Worm (Caenorhabditis elegans) whole organism, mixed stage, embryonic: ENCODE measurements around the gene F14D2.5.

ENCODE experiments used
- M03D4.4 ChIP-seq: sonication (generic microtip); optimal IDR thresholded peaks from 2 replicates; lab custom pipeline; 2017; ENCODE audit warnings: mild to moderate bottlenecking, missing genetic modification characterization, missing compliant biosample characterization
- blmp-1 ChIP-seq: fragments of 150-350 bp; optimal IDR thresholded peaks from 2 replicates; lab custom pipeline; 2014; ENCODE audit warnings: missing biosample characterization, missing genetic modification characterization
- ces-1 ChIP-seq: fragments of 150-350 bp; optimal IDR thresholded peaks from 2 replicates; lab custom pipeline; 2014; ENCODE audit warnings: missing biosample characterization, missing genetic modification reagents, missing genetic modification characterization
- elt-1 ChIP-seq: sonication (generic microtip); optimal IDR thresholded peaks from 2 replicates; lab custom pipeline; 2017; ENCODE audit warnings: missing genetic modification characterization, mild to moderate bottlenecking, missing compliant biosample characterization, antibody characterized with exemption, moderate library complexity, borderline replicate concordance; ENCODE audit not compliant: insufficient read depth
- elt-3 ChIP-seq: fragments of 150-350 bp; optimal IDR thresholded peaks from 2 replicates; lab custom pipeline; 2014; ENCODE audit warnings: missing biosample characterization, missing genetic modification characterization
- ham-2 ChIP-seq: fragments of 200-800 bp; sonication (Bioruptor generic); optimal IDR thresholded peaks from 2 replicates; lab custom pipeline; 2018; ENCODE audit warnings: mild to moderate bottlenecking, missing genetic modification characterization, missing compliant biosample characterization
- mab-5 ChIP-seq: fragments of 150-350 bp; optimal IDR thresholded peaks from 2 replicates; lab custom pipeline; 2014; ENCODE audit warnings: missing biosample characterization, missing genetic modification characterization
- nhr-12 ChIP-seq: fragments of 150-350 bp; optimal IDR thresholded peaks from 2 replicates; lab custom pipeline; 2014; ENCODE audit warnings: missing biosample characterization, missing genetic modification characterization
- nhr-76 ChIP-seq: sonication (generic microtip); optimal IDR thresholded peaks from 2 replicates; lab custom pipeline; 2017; ENCODE audit warnings: missing biosample characterization, missing genetic modification characterization
- pha-4 ChIP-seq: fragments of 150-350 bp; optimal IDR thresholded peaks from 2 replicates; lab custom pipeline; 2018; ENCODE audit warnings: missing biosample characterization, missing genetic modification reagents, missing genetic modification characterization
- snpc-4 ChIP-seq: fragments of 150-350 bp; optimal IDR thresholded peaks from 2 replicates; lab custom pipeline; 2014; ENCODE audit warnings: missing biosample characterization, missing genetic modification characterization
- sptf-1 ChIP-seq: sonication (generic microtip); optimal IDR thresholded peaks from 2 replicates; lab custom pipeline; 2017; ENCODE audit warnings: mild to moderate bottlenecking, missing genetic modification characterization, moderate library complexity, missing compliant biosample characterization
- tbx-8 ChIP-seq: fragments of 200-800 bp; sonication (Bioruptor generic); optimal IDR thresholded peaks from 2 replicates; lab custom pipeline; 2018; ENCODE audit warnings: mild to moderate bottlenecking, missing genetic modification characterization, moderate library complexity, missing compliant biosample characterization
- unc-120 ChIP-seq: sonication (generic microtip); optimal IDR thresholded peaks from 2 replicates; lab custom pipeline; 2017; ENCODE audit warnings: missing genetic modification characterization, missing compliant biosample characterization; ENCODE audit not compliant: poor library complexity, severe bottlenecking
- unc-39 ChIP-seq: fragments of 150-350 bp; optimal IDR thresholded peaks from 2 replicates; lab custom pipeline; 2014; ENCODE audit warnings: missing biosample characterization, missing genetic modification characterization
- unc-62 ChIP-seq: fragments of 150-350 bp; optimal IDR thresholded peaks from 2 replicates; lab custom pipeline; 2014; ENCODE audit warnings: missing biosample characterization, missing genetic modification reagents, missing genetic modification characterization
- zip-8 ChIP-seq: fragments of 150-350 bp; optimal IDR thresholded peaks from 2 replicates; lab custom pipeline; 2014; ENCODE audit warnings: missing biosample characterization, missing genetic modification characterization
- ztf-11 ChIP-seq: fragments of 150-350 bp; optimal IDR thresholded peaks from 2 replicates; lab custom pipeline; 2014; ENCODE audit warnings: missing biosample characterization, missing genetic modification characterization

Gene F14D2.5

DNA sequence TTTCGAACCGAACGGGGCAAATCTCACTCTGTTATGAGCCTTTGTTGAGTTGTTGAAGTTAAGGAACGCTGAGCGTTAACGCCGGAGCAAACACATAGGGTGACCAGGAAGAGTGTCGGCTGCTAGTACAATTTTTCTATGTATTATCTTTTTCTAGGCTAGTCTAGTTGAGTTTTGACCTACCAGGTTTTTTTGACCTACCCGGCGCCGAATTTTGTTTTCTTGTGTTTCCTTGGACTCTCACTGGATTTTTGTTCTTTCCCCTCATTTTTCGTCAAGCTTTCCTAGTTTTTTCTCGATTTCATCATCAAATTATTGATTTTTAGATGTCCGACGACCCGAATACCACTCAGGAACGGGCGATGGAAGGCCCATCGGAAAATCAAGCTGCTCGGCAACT is 41.2 kb downstream of the F14D2.5 start, which contains the start of gene T06D4.1:
Gene T06D4.1, plus strand, starts transcription at position 321 of the 400 bp plus-strand sequence.
- TF ChIP-seq sptf-1 (tag; lab: Kevin White, UChicago) (no peak), unc-120 (no peak), ztf-11 (tag; lab: Kevin White, UChicago) (no peak), ces-1 (no peak), elt-1 (tag; lab: Kevin White, UChicago) (no peak)
- TF ChIP-seq, all 35 proteins: peak for 0

DNA sequence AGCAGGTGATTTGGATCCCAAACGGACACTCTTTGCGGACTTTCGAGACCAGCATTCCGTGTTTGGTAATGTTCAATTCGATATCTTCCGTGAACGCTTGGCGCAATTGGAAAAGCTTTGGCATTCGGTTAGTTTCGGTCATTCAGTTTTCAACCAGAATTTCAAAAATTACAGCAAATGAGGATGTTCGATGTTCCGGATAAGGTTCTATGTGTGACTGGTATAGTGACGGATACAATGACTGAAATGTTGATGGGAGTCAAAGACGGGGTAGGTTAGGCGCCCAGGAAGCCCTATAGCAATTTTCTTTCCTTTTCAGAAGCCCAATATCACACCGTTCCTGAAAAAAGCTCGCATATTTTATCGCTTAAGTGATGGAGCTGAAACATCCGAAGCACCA is 42.8 kb downstream of the F14D2.5 start:
- no peak for TF ChIP-seq unc-39
- no peak for TF ChIP-seq snpc-4
- no peak for TF ChIP-seq pha-4 (tag; lab: Kevin White, UChicago)
- no peak for TF ChIP-seq nhr-12 (tag; lab: Kevin White, UChicago)
- no peak for TF ChIP-seq blmp-1
- no peak for TF ChIP-seq unc-120
- no peak for TF ChIP-seq elt-3 (tag; lab: Kevin White, UChicago)
- no peak for TF ChIP-seq ztf-11 (tag; lab: Kevin White, UChicago)
- no peak for TF ChIP-seq ham-2 (GFP tag; lab: Kevin White, UChicago)
- TF ChIP-seq nhr-76 (tag; lab: Kevin White, UChicago) = no peak
- no peak for TF ChIP-seq mab-5 (tag; lab: Kevin White, UChicago)
- TF ChIP-seq, all 35 proteins: peak for 0

DNA sequence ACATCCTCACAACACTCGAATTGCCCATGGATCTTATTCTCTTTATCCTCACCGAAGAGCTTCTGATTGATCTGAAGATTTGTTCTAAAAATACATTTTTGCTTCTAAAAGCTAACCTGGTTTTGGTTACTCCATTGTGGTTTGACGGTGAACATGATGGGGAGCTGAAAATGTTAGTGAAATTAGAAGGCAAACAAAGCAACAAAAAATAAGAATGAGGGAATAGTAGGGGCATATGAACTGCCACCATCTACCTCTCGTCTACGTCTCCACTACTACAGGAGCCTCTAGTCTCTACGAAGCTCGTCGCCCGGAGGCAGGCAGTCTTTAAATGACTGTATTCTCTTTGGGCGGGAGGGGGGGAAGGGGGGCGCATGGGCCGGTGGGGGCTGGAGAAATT is 45.4 kb downstream of the F14D2.5 start, which contains the start of gene T06D4.2:
Gene T06D4.2, minus strand, starts transcription at position 170 of the 400 bp plus-strand sequence.
- no peak for TF ChIP-seq zip-8 (tag; lab: Kevin White, UChicago)

DNA sequence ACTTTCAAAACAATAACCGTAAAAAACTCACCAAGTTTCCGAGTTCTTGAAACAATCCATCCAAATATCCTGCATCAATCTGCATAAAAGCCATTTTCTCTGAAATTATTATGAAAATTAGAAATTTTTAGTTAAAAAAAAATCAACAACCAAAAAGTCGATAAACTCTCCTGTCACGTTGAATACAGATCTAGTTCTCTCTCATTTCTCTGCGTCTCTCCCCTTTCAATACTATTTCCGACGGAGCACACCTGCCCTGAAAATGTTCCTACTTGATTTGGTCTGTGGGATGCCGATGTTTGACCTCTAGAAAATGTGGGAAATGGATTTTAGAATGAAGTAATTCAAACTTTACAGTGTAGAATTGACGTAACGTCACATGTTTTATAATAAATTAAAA is 47.2 kb downstream of the F14D2.5 start, which contains the start of gene T06D4.6:
Gene T06D4.6, minus strand, starts transcription at position 101 of the 400 bp plus-strand sequence.
- TF ChIP-seq unc-62 = no peak
- no peak for TF ChIP-seq tbx-8 (GFP tag; lab: Kevin White, UChicago)
- TF ChIP-seq M03D4.4 = no peak
- TF ChIP-seq nhr-76 (tag; lab: Kevin White, UChicago) = no peak
